Worm (Caenorhabditis elegans): ENCODE measurements around the gene R03H10.6.
A peak's percentile ranks its signal among the peaks of the same experiment; 100 is the strongest.
"Not testable (repeated sequence)": the region's sequence is repeated elsewhere in the genome, so short reads cannot be mapped to it uniquely, and the experiment has no call there.

R03H10.6 gene

DNA sequence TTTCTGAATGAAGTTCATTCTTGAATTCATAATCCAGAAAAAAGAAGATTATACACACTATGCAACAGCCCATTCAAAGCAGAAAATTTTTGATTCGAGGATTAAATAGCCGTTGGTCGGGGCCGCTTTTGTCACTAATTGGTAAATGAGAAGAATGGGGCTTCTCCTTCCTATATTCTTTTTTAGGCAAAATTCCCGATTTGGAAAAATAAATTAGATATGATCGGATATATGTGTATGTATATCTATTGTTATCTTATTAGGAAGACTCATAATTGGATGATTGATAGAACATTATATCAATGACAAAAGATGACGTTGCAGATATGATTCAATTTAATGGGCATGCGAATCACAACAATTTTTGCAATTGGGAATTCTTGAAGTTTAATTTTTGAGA, 23.1 kb downstream of the R03H10.6 start:
- TF ChIP-seq dmd-4 (tag; optimal IDR thresholded peaks at IDR 0.05) (no peak), nhr-21 (tag; optimal IDR thresholded peaks at IDR 0.05) (no peak), aly-2 (tag; optimal IDR thresholded peaks at IDR 0.05) (no peak), Y55F3AM.14 (GFP tag; optimal IDR thresholded peaks at IDR 0.05) (no peak), ceh-16 (tag; optimal IDR thresholded peaks at IDR 0.05) (no peak), ztf-4 (tag; optimal IDR thresholded peaks at IDR 0.05) (no peak), snpc-4 (tag; optimal IDR thresholded peaks at IDR 0.05) (no peak), mab-5 (tag; optimal IDR thresholded peaks at IDR 0.05) (no peak), fos-1 (tag; optimal IDR thresholded peaks at IDR 0.05) (no peak), elt-1 (tag; optimal IDR thresholded peaks at IDR 0.05) (no peak), gmeb-1 (tag; optimal IDR thresholded peaks at IDR 0.05) (no peak), mbf-1 (tag; optimal IDR thresholded peaks at IDR 0.05) (no peak), lin-11 (tag; optimal IDR thresholded peaks at IDR 0.05) (no peak), mdl-1 (tag; optimal IDR thresholded peaks at IDR 0.05) (no peak)

ce11 chrII:4146039-4146438, 27.3 kb downstream of the R03H10.6 start, which contains the start of gene F56D3.1:
Gene F56D3.1 (plus strand): TSS chrII:4146339.
- no peak for TF ChIP-seq aly-2 (tag; optimal IDR thresholded peaks at IDR 0.05)
- TF ChIP-seq Y55F3AM.14 (GFP tag; optimal IDR thresholded peaks at IDR 0.05) = no peak
- no peak for TF ChIP-seq egl-27 (tag; optimal IDR thresholded peaks at IDR 0.05)
- no peak for TF ChIP-seq ama-1 (optimal IDR thresholded peaks at IDR 0.05)
- TF ChIP-seq nhr-12 (tag; optimal IDR thresholded peaks at IDR 0.05) = no peak
- TF ChIP-seq ztf-4 (tag; optimal IDR thresholded peaks at IDR 0.05) = no peak
- TF ChIP-seq mbf-1 (tag; optimal IDR thresholded peaks at IDR 0.05) = no peak

DNA sequence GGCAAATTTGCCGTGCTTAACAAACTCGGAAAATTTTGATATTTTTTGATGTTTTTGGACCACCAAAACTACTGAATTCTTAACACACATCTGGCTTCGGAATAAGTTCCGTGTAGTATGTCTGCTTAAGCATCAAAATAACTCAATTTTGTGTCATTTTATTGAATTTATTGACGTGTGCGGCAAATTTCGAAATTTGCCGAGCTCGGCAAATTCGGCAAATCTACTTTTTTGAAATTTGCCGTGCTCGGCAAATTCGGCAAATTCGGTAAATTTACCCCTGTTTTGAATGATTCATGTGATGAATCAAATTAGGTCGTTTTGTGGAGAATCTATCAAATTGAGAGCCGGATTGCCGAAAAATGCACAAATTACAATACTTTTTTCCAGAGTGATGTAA, 38.0 kb downstream of the R03H10.6 start, which contains the start of gene ast-1:
TSS of gene ast-1 (minus strand) at position 101 of the 400 bp plus-strand sequence.
- not testable (repeated sequence) for TF ChIP-seq snpc-4, peb-1, zag-1 (tag; optimal IDR thresholded peaks at IDR 0.05)

DNA sequence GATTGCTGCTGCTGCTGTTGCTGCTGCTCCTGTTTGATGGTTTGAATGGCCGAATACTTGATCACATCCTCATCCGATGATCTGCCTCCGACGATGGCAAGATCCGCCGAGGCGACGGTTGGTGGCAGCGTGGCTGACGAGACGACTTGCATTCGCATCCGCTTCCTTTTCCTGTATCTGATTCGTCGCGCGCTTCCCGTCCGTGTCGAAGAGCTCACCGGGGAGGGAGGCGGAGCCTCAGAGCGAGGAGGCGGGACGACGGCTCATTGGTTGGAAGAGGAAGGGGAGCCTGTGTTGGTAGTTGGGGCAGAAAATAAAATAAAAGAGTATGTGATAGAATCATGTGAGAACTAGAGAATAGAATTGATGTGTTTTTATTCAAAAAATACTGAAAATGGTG, 38.6 kb downstream of the R03H10.6 start:
- TF ChIP-seq F13H6.1 (tag; optimal IDR thresholded peaks at IDR 0.05) = peak; percentile 5
- TF ChIP-seq sem-4 (tag; optimal IDR thresholded peaks at IDR 0.05) = peak; percentile 9
- no peak for TF ChIP-seq nhr-6 (tag; optimal IDR thresholded peaks at IDR 0.05)

DNA sequence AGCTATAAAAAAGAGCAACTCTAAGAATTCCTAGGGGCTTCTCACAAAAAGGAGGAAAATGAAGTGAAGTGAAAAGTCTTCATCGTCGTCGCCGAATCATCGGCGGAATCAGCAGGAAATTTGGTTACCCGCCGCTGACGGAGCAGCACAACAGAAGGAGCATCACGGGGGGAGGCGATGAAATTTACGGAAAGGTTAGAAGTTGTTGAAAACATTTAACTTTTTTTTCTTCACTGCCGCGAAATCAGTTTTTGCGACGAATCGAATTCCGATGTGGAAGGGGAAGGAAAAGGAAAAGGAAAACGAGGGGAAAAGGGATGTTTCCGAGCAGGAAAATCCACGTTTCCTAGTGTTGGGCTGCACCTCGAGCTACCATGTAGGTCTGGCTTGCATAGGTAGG, 40.0 kb downstream of the R03H10.6 start:
- no peak for TF ChIP-seq Y55F3AM.14 (GFP tag; optimal IDR thresholded peaks at IDR 0.05)
- no peak for TF ChIP-seq aly-2 (tag; optimal IDR thresholded peaks at IDR 0.05)
- peak; percentile 32 for TF ChIP-seq sma-9 (GFP tag; optimal IDR thresholded peaks at IDR 0.05)
- no peak for TF ChIP-seq sma-9 (tag; optimal IDR thresholded peaks at IDR 0.05)
- peak; percentile 3 for TF ChIP-seq egl-27 (tag; optimal IDR thresholded peaks at IDR 0.05)
- no peak for TF ChIP-seq lsy-2 (tag; optimal IDR thresholded peaks at IDR 0.05)
- no peak for TF ChIP-seq skn-1 (tag; optimal IDR thresholded peaks at IDR 0.05)
- peak; percentile 19 for TF ChIP-seq F13H6.1 (tag; optimal IDR thresholded peaks at IDR 0.05)
- no peak for TF ChIP-seq mbf-1 (tag; optimal IDR thresholded peaks at IDR 0.05)
- TF ChIP-seq ZK546.5 (tag; optimal IDR thresholded peaks at IDR 0.05) = no peak
- TF ChIP-seq nhr-77 (tag; optimal IDR thresholded peaks at IDR 0.05) = no peak
- TF ChIP-seq ztf-4 (tag; optimal IDR thresholded peaks at IDR 0.05) = no peak
- no peak for TF ChIP-seq C34F6.9 (tag; optimal IDR thresholded peaks at IDR 0.05)
- TF ChIP-seq alr-1 (tag; optimal IDR thresholded peaks at IDR 0.05) = no peak
- TF ChIP-seq elt-3 (tag; optimal IDR thresholded peaks at IDR 0.05) = no peak

DNA sequence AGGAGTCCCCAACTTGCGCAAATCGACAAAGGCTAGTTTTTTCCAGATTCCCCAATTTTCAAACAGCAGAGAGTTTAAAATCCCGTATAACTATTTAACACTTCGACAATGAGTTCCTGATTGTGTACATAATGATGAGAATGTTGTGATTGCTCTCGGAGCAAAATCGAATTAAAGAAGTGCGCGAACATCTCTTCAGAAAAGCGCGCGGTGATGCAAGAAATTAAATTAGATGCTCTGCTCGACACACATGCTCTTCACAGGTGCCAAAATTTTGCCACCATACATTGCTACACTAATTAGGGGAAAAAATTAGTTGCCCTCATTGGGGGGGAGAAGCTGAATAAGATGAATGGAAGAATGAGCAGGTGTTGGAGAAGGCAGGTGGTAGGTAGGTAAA, 43.8 kb downstream of the R03H10.6 start:
- TF ChIP-seq unc-62 (GFP tag; optimal IDR thresholded peaks at IDR 0.05) (no peak), dmd-4 (tag; optimal IDR thresholded peaks at IDR 0.05) (no peak), ztf-4 (tag; optimal IDR thresholded peaks at IDR 0.05) (no peak), nhr-25 (tag; optimal IDR thresholded peaks at IDR 0.05) (no peak), nhr-11 (tag; optimal IDR thresholded peaks at IDR 0.05) (no peak), nhr-23 (tag; optimal IDR thresholded peaks at IDR 0.05) (no peak), ama-1 (optimal IDR thresholded peaks at IDR 0.05) (no peak), elt-3 (tag; optimal IDR thresholded peaks at IDR 0.05) (no peak), mdl-1 (tag; optimal IDR thresholded peaks at IDR 0.05) (no peak), sma-9 (GFP tag; optimal IDR thresholded peaks at IDR 0.05) (no peak), sma-9 (tag; optimal IDR thresholded peaks at IDR 0.05) (no peak), blmp-1 (tag; optimal IDR thresholded peaks at IDR 0.05; ENCODE audit: insufficient read depth) (no peak), lin-13 (GFP tag; optimal IDR thresholded peaks at IDR 0.05) (no peak), Y55F3AM.14 (GFP tag; optimal IDR thresholded peaks at IDR 0.05) (no peak), peb-1 (tag; optimal IDR thresholded peaks at IDR 0.05) (no peak), nhr-6 (tag; optimal IDR thresholded peaks at IDR 0.05) (no peak), unc-55 (GFP tag; optimal IDR thresholded peaks at IDR 0.05) (no peak), mbf-1 (tag; optimal IDR thresholded peaks at IDR 0.05) (no peak), ZK546.5 (tag; optimal IDR thresholded peaks at IDR 0.05) (no peak), nhr-129 (tag; optimal IDR thresholded peaks at IDR 0.05) (no peak)
